Worm (Caenorhabditis elegans) whole organism, L2 larva: ENCODE data around the gene Y39G8B.5.

ENCODE experiments used
- C34F6.9 ChIP-seq: fragments of 150-350 bp; optimal IDR thresholded peaks from 2 replicates; lab custom pipeline; 2014; ENCODE audit warnings: missing biosample characterization, missing genetic modification characterization
- F13H6.1 ChIP-seq: sonication (generic microtip); optimal IDR thresholded peaks from 2 replicates; lab custom pipeline; 2016; ENCODE audit warnings: missing genetic modification characterization, missing compliant biosample characterization
- Y55F3AM.14 ChIP-seq: fragments of 200-800 bp; sonication (Bioruptor generic); optimal IDR thresholded peaks from 2 replicates; lab custom pipeline; 2018; ENCODE audit warnings: mild to moderate bottlenecking, missing genetic modification characterization, missing compliant biosample characterization
- ZK546.5 ChIP-seq: sonication (generic microtip); optimal IDR thresholded peaks from 2 replicates; lab custom pipeline; 2017; ENCODE audit warnings: missing biosample characterization, missing genetic modification characterization
- aly-2 ChIP-seq: fragments of 150-350 bp; optimal IDR thresholded peaks from 2 replicates; lab custom pipeline; 2014; ENCODE audit warnings: missing biosample characterization, missing genetic modification characterization
- ama-1 ChIP-seq: fragments of 150-350 bp; optimal IDR thresholded peaks from 2 replicates; lab custom pipeline; 2018; ENCODE audit warnings: inconsistent platforms
- blmp-1 ChIP-seq: sonication (generic microtip); optimal IDR thresholded peaks from 2 replicates; lab custom pipeline; 2017; ENCODE audit warnings: missing genetic modification characterization, mild to moderate bottlenecking, missing compliant biosample characterization, antibody characterized with exemption, moderate library complexity; ENCODE audit not compliant: insufficient read depth
- ceh-16 ChIP-seq: fragments of 150-350 bp; optimal IDR thresholded peaks from 2 replicates; lab custom pipeline; 2014; ENCODE audit warnings: missing biosample characterization, missing genetic modification characterization
- ceh-82 ChIP-seq: fragments of 150-350 bp; optimal IDR thresholded peaks from 2 replicates; lab custom pipeline; 2014; ENCODE audit warnings: missing biosample characterization, missing genetic modification characterization
- crh-2 ChIP-seq: sonication (generic microtip); optimal IDR thresholded peaks from 2 replicates; lab custom pipeline; 2017; ENCODE audit warnings: missing biosample characterization, missing genetic modification characterization
- egl-27 ChIP-seq: sonication (generic microtip); optimal IDR thresholded peaks from 3 replicates; lab custom pipeline; 2017; ENCODE audit warnings: missing biosample characterization, missing genetic modification reagents, missing genetic modification characterization
- elt-1 ChIP-seq: fragments of 150-350 bp; optimal IDR thresholded peaks from 2 replicates; lab custom pipeline; 2014; ENCODE audit warnings: missing biosample characterization, missing genetic modification characterization
- fos-1 ChIP-seq: fragments of 150-350 bp; optimal IDR thresholded peaks from 2 replicates; lab custom pipeline; 2014; ENCODE audit warnings: missing biosample characterization, missing genetic modification characterization
- gmeb-1 ChIP-seq: fragments of 150-350 bp; optimal IDR thresholded peaks from 2 replicates; lab custom pipeline; 2014; ENCODE audit warnings: missing biosample characterization, missing genetic modification characterization
- lin-11 ChIP-seq: fragments of 150-350 bp; sonication (generic microtip); optimal IDR thresholded peaks from 2 replicates; lab custom pipeline; 2014; ENCODE audit warnings: missing biosample characterization, missing genetic modification characterization, inconsistent platforms, mixed read lengths
- lin-13 ChIP-seq: fragments of 150-350 bp; optimal IDR thresholded peaks from 2 replicates; lab custom pipeline; 2014; ENCODE audit warnings: missing biosample characterization, missing genetic modification reagents, missing genetic modification characterization
- lin-39 ChIP-seq: fragments of 150-350 bp; optimal IDR thresholded peaks from 2 replicates; lab custom pipeline; 2014; ENCODE audit warnings: missing biosample characterization, missing genetic modification reagents, missing genetic modification characterization
- lsy-2 ChIP-seq, 2 experiments: fragments of 150-350 bp in 1 of 2; sonication (generic microtip) in 1 of 2; optimal IDR thresholded peaks; 2 replicates each; lab custom pipeline; 2014 to 2017; ENCODE audit warnings: missing biosample characterization in 2 of 2, missing genetic modification characterization in 2 of 2
- mab-5 ChIP-seq: fragments of 150-350 bp; optimal IDR thresholded peaks from 2 replicates; lab custom pipeline; 2014; ENCODE audit warnings: missing biosample characterization, missing genetic modification characterization
- nhr-10 ChIP-seq: sonication (generic microtip); optimal IDR thresholded peaks from 2 replicates; lab custom pipeline; 2017; ENCODE audit warnings: missing biosample characterization, missing genetic modification characterization
- nhr-11 ChIP-seq: fragments of 150-350 bp; optimal IDR thresholded peaks from 2 replicates; lab custom pipeline; 2014; ENCODE audit warnings: missing biosample characterization, missing genetic modification characterization
- nhr-129 ChIP-seq: fragments of 150-350 bp; optimal IDR thresholded peaks from 2 replicates; lab custom pipeline; 2014; ENCODE audit warnings: missing biosample characterization, missing genetic modification characterization
- nhr-21 ChIP-seq: fragments of 150-350 bp; optimal IDR thresholded peaks from 2 replicates; lab custom pipeline; 2014; ENCODE audit warnings: missing biosample characterization, missing genetic modification characterization
- nhr-23 ChIP-seq: fragments of 150-350 bp; optimal IDR thresholded peaks from 2 replicates; lab custom pipeline; 2014; ENCODE audit warnings: missing biosample characterization, missing genetic modification reagents, missing genetic modification characterization
- nhr-237 ChIP-seq: fragments of 150-350 bp; optimal IDR thresholded peaks from 2 replicates; lab custom pipeline; 2014; ENCODE audit warnings: missing biosample characterization, missing genetic modification characterization
- nhr-25 ChIP-seq: fragments of 150-350 bp; sonication (generic microtip); optimal IDR thresholded peaks from 3 replicates; lab custom pipeline; 2014; ENCODE audit warnings: missing biosample characterization, missing genetic modification characterization
- nhr-6 ChIP-seq: fragments of 150-350 bp; optimal IDR thresholded peaks from 2 replicates; lab custom pipeline; 2014; ENCODE audit warnings: missing biosample characterization, missing genetic modification characterization
- nhr-77 ChIP-seq: fragments of 150-350 bp; optimal IDR thresholded peaks from 2 replicates; lab custom pipeline; 2014; ENCODE audit warnings: missing biosample characterization, missing genetic modification characterization
- peb-1 ChIP-seq: fragments of 150-350 bp; optimal IDR thresholded peaks from 2 replicates; lab custom pipeline; 2014; ENCODE audit warnings: missing biosample characterization, missing genetic modification characterization
- sem-4 ChIP-seq: fragments of 150-350 bp; optimal IDR thresholded peaks from 2 replicates; lab custom pipeline; 2014; ENCODE audit warnings: missing biosample characterization, missing genetic modification reagents, missing genetic modification characterization
- skn-1 ChIP-seq: sonication (generic microtip); optimal IDR thresholded peaks from 2 replicates; lab custom pipeline; 2017; ENCODE audit warnings: missing biosample characterization, missing genetic modification characterization
- sma-3 ChIP-seq: sonication (generic microtip); optimal IDR thresholded peaks from 2 replicates; lab custom pipeline; 2016; ENCODE audit warnings: missing genetic modification reagents, missing genetic modification characterization, missing compliant biosample characterization
- sma-9 ChIP-seq, 2 experiments: fragments of 150-350 bp in 1 of 2; sonication (generic microtip) in 1 of 2; optimal IDR thresholded peaks; 2 replicates each; lab custom pipeline; 2014 to 2016; ENCODE audit warnings: missing genetic modification characterization in 2 of 2, mild to moderate bottlenecking in 1 of 2, missing biosample characterization in 1 of 2, missing compliant biosample characterization in 1 of 2, missing genetic modification reagents in 1 of 2, moderate library complexity in 1 of 2
- snpc-4 ChIP-seq: fragments of 150-350 bp; optimal IDR thresholded peaks from 2 replicates; lab custom pipeline; 2014; ENCODE audit warnings: missing biosample characterization, missing genetic modification characterization
- unc-39 ChIP-seq: fragments of 150-350 bp; optimal IDR thresholded peaks from 2 replicates; lab custom pipeline; 2014; ENCODE audit warnings: missing biosample characterization, missing genetic modification characterization
- unc-55 ChIP-seq: fragments of 150-350 bp; sonication (generic microtip); optimal IDR thresholded peaks from 3 replicates; lab custom pipeline; 2014; ENCODE audit warnings: missing biosample characterization, missing genetic modification reagents, missing genetic modification characterization
- zag-1 ChIP-seq: fragments of 150-350 bp; optimal IDR thresholded peaks from 2 replicates; lab custom pipeline; 2014; ENCODE audit warnings: missing biosample characterization, missing genetic modification characterization
- ztf-11 ChIP-seq: sonication (generic microtip); optimal IDR thresholded peaks from 2 replicates; lab custom pipeline; 2017; ENCODE audit warnings: missing biosample characterization, missing genetic modification characterization

Gene Y39G8B.5

ce11 chrII:13977701-13978100 lies 13.9 kb downstream of the Y39G8B.5 start:
- no peak for TF ChIP-seq sma-9 (GFP tag; optimal IDR thresholded peaks at IDR 0.05; lab: Kevin White, UChicago)
- TF ChIP-seq sma-9 (tag; optimal IDR thresholded peaks at IDR 0.05; lab: Kevin White, UChicago), result no peak
- no peak for TF ChIP-seq ztf-11
- no peak for TF ChIP-seq unc-39 (tag; lab: Kevin White, UChicago)
- no peak for TF ChIP-seq aly-2 (tag; lab: Kevin White, UChicago)
- TF ChIP-seq nhr-129 (tag; lab: Kevin White, UChicago), result no peak
- no peak for TF ChIP-seq ZK546.5 (tag; lab: Kevin White, UChicago)
- no peak for TF ChIP-seq nhr-6
- TF ChIP-seq nhr-23 (tag; lab: Kevin White, UChicago), result no peak
- no peak for TF ChIP-seq lin-13
- TF ChIP-seq sma-3 (GFP tag; lab: Kevin White, UChicago), result no peak

DNA sequence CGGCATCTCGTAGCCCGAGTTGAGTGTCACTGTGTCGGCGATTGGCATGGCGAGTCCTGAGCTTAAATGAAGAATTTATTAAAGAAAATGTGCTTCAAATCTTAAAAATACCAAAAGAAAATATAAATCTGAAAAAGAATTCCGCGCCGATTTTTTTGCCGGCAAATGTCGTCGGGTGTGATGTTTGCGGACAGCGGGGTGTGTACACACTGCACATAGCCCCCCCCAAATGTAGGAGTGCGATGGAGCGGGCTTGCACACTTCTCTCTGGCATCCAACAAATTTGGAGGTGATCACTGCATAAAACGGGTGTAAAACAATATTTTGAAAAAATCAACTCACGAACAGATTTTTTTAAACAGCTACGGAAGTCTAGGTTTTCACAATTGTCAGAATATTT lies 15.5 kb downstream of the Y39G8B.5 start, which contains the start of gene Y39G8B.2:
Gene Y39G8B.2 (minus strand): TSS at position 61 of the 400 bp plus-strand sequence.
- TF ChIP-seq skn-1 (peak; percentile 5), lin-11 (tag; lab: Kevin White, UChicago) (peak; percentile 75), peb-1 (tag; lab: Kevin White, UChicago) (no peak), nhr-23 (tag; lab: Kevin White, UChicago) (no peak), nhr-129 (tag; lab: Kevin White, UChicago) (peak; percentile 80), nhr-25 (peak; percentile 86), fos-1 (tag; lab: Kevin White, UChicago) (peak; percentile 65), snpc-4 (tag; lab: Kevin White, UChicago) (peak; percentile 84), ceh-82 (tag; lab: Kevin White, UChicago) (peak; percentile 29), Y55F3AM.14 (GFP tag; lab: Kevin White, UChicago) (peak; percentile 49), egl-27 (tag; lab: Kevin White, UChicago) (peak; percentile 36), nhr-6 (no peak), sma-9 (GFP tag; optimal IDR thresholded peaks at IDR 0.05; lab: Kevin White, UChicago) (peak; percentile 72), sma-9 (tag; optimal IDR thresholded peaks at IDR 0.05; lab: Kevin White, UChicago) (no peak), sma-3 (GFP tag; lab: Kevin White, UChicago) (peak; percentile 74), ama-1 (lab: Kevin White, UChicago) (no peak), unc-55 (GFP tag; lab: Kevin White, UChicago) (peak; percentile 93), ZK546.5 (tag; lab: Kevin White, UChicago) (peak; percentile 15), mab-5 (tag; lab: Kevin White, UChicago) (peak; percentile 59), F13H6.1 (peak; percentile 78), blmp-1 (peak; percentile 55), crh-2 (peak; percentile 83), nhr-10 (tag; lab: Kevin White, UChicago) (no peak), gmeb-1 (tag; lab: Kevin White, UChicago) (peak; percentile 81), ceh-16 (tag; lab: Kevin White, UChicago) (no peak), zag-1 (tag; lab: Kevin White, UChicago) (peak; percentile 31), lin-13 (peak; percentile 90), sem-4 (tag; lab: Kevin White, UChicago) (peak; percentile 22), nhr-21 (tag; lab: Kevin White, UChicago) (peak; percentile 51), C34F6.9 (tag; lab: Kevin White, UChicago) (peak; percentile 92), lsy-2 (tag; optimal IDR thresholded peaks at IDR 0.05; lab: Kevin White, UChicago) (peak; percentile 77 to 92), nhr-77 (tag; lab: Kevin White, UChicago) (peak; percentile 63), nhr-237 (tag; lab: Kevin White, UChicago) (no peak)

- no peak for TF ChIP-seq unc-39 (tag; lab: Kevin White, UChicago)
- TF ChIP-seq nhr-129 (tag; lab: Kevin White, UChicago), result no peak
These were observed 17.5 kb downstream of the Y39G8B.5 start for ce11 chrII:13974136-13974535.

DNA sequence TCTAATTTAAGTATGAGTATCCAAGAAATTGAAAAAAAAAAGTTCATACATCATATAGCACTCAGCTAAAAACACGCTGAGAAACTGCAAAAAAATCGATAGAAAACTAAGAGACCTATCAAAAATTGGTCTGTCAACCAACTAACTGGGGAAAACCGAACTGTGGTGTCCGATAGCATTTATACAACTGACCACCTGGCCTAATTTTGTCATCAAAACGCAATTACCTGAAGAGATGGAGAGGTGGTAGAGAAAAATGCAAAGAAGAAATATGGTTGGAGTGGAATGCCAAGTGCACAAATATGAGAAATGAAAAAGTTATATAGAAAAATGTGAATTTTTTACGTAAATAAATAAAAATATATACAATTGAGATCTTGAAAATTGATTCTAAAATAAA lies 18.1 kb downstream of the Y39G8B.5 start, which contains the start of gene Y39G8B.1:
Gene Y39G8B.1 (minus strand): TSS at position 299 of the 400 bp plus-strand sequence.
- TF ChIP-seq sem-4 (tag; lab: Kevin White, UChicago) (no peak), nhr-6 (no peak), skn-1 (peak; percentile 34), ceh-82 (tag; lab: Kevin White, UChicago) (no peak), nhr-11 (no peak), fos-1 (tag; lab: Kevin White, UChicago) (peak; percentile 45), nhr-77 (tag; lab: Kevin White, UChicago) (no peak), lsy-2 (tag; optimal IDR thresholded peaks at IDR 0.05; lab: Kevin White, UChicago) (peak in 1 of 2 experiments; percentile 24), lin-39 (tag; lab: Kevin White, UChicago) (no peak), lin-11 (tag; lab: Kevin White, UChicago) (no peak), lin-13 (no peak), egl-27 (tag; lab: Kevin White, UChicago) (no peak), nhr-10 (tag; lab: Kevin White, UChicago) (no peak), gmeb-1 (tag; lab: Kevin White, UChicago) (peak; percentile 3), F13H6.1 (no peak), nhr-237 (tag; lab: Kevin White, UChicago) (no peak), elt-1 (tag; lab: Kevin White, UChicago) (no peak)
